Worm (Caenorhabditis elegans) whole organism, L1 larva: ENCODE data around the gene flp-6.
A peak's percentile ranks its signal among the peaks of the same experiment; 100 is the strongest.

Source experiments
- C34B4.2 ChIP-seq: sonication (generic microtip); optimal IDR thresholded peaks from 2 replicates; lab custom pipeline; 2017; ENCODE audit warnings: mild to moderate bottlenecking, missing genetic modification characterization, missing compliant biosample characterization
- aha-1 ChIP-seq: fragments of 150-350 bp; optimal IDR thresholded peaks from 2 replicates; lab custom pipeline; 2014; ENCODE audit warnings: missing biosample characterization, missing genetic modification characterization
- alr-1 ChIP-seq: fragments of 200-800 bp; sonication (Bioruptor generic); optimal IDR thresholded peaks from 2 replicates; lab custom pipeline; 2018; ENCODE audit warnings: borderline replicate concordance, mild to moderate bottlenecking, missing genetic modification characterization, missing compliant biosample characterization
- aly-2 ChIP-seq: fragments of 150-350 bp; optimal IDR thresholded peaks from 2 replicates; lab custom pipeline; 2014; ENCODE audit warnings: missing biosample characterization, missing genetic modification characterization
- blmp-1 ChIP-seq: fragments of 150-350 bp; optimal IDR thresholded peaks from 2 replicates; lab custom pipeline; 2014; ENCODE audit warnings: missing biosample characterization, missing genetic modification characterization
- ceh-82 ChIP-seq, 3 experiments: fragments of 150-350 bp in 1 of 3; sonication (generic microtip) in 2 of 3; optimal IDR thresholded peaks; 2 replicates each; lab custom pipeline; 2014 to 2017; ENCODE audit warnings: missing biosample characterization in 3 of 3, missing genetic modification characterization in 3 of 3
- ceh-88 ChIP-seq: fragments of 200-800 bp; sonication (Bioruptor generic); IDR thresholded peaks from 2 replicates; pipeline ENCODE4 v1.3.6; 2022; ENCODE audit warnings: missing genetic modification characterization, missing compliant biosample characterization
- dpl-1 ChIP-seq, 3 experiments: fragments of 150-350 bp in 2 of 3; sonication (generic microtip) in 1 of 3; optimal IDR thresholded peaks; 2 replicates each; lab custom pipeline; 2014 to 2017; ENCODE audit warnings: missing biosample characterization in 3 of 3, missing genetic modification characterization in 3 of 3, missing genetic modification reagents in 3 of 3
- dsc-1 ChIP-seq: sonication (generic microtip); optimal IDR thresholded peaks from 2 replicates; lab custom pipeline; 2016; ENCODE audit warnings: mild to moderate bottlenecking, missing genetic modification characterization, missing compliant biosample characterization
- efl-1 ChIP-seq, 4 experiments: fragments of 150-350 bp; optimal IDR thresholded peaks in 3 of 4; peaks in 1 of 4; 1 replicate in 1 of 4; 2 replicates in 3 of 4; lab custom pipeline; 2014; ENCODE audit warnings: missing biosample characterization in 2 of 4, missing genetic modification characterization in 2 of 4, missing genetic modification reagents in 2 of 4
- egl-13 ChIP-seq: sonication (generic microtip); optimal IDR thresholded peaks from 2 replicates; lab custom pipeline; 2016; ENCODE audit warnings: missing genotype, missing genetic modification reagents, missing genetic modification characterization, missing compliant biosample characterization
- elt-2 ChIP-seq: sonication (generic microtip); optimal IDR thresholded peaks from 2 replicates; lab custom pipeline; 2016; ENCODE audit warnings: missing genetic modification characterization, mild to moderate bottlenecking, inconsistent platforms, missing compliant biosample characterization, missing genetic modification reagents
- elt-3 ChIP-seq, 6 experiments: fragments of 150-350 bp in 1 of 6; sonication (generic microtip); optimal IDR thresholded peaks; 2 replicates each; lab custom pipeline; 2017 to 2018; ENCODE audit warnings: missing biosample characterization in 6 of 6, missing genetic modification characterization in 6 of 6, inconsistent platforms in 1 of 6
- ets-5 ChIP-seq: fragments of 200-800 bp; sonication (Bioruptor generic); IDR thresholded peaks from 2 replicates; pipeline ENCODE4 v1.3.6; 2022; ENCODE audit warnings: missing genetic modification characterization, missing compliant biosample characterization
- fkh-4 ChIP-seq: sonication (generic microtip); optimal IDR thresholded peaks from 2 replicates; lab custom pipeline; 2016; ENCODE audit warnings: missing compliant biosample characterization, missing genetic modification characterization, borderline replicate concordance
- fkh-8 ChIP-seq: sonication (generic microtip); optimal IDR thresholded peaks from 2 replicates; lab custom pipeline; 2016; ENCODE audit warnings: mild to moderate bottlenecking, missing genetic modification characterization, missing compliant biosample characterization
- grh-1 ChIP-seq: fragments of 200-800 bp; sonication (Bioruptor generic); IDR thresholded peaks from 2 replicates; pipeline ENCODE4 v1.3.6; 2022; ENCODE audit warnings: missing genetic modification reagents, missing genetic modification characterization, missing compliant biosample characterization
- hlh-17 ChIP-seq: fragments of 200-800 bp; sonication (Bioruptor generic); optimal IDR thresholded peaks from 2 replicates; lab custom pipeline; 2018; ENCODE audit warnings: missing genetic modification characterization, mild to moderate bottlenecking, missing compliant biosample characterization, moderate library complexity, borderline replicate concordance
- hlh-4 ChIP-seq: sonication (generic microtip); optimal IDR thresholded peaks from 2 replicates; lab custom pipeline; 2016; ENCODE audit warnings: mild to moderate bottlenecking, missing genetic modification characterization, missing compliant biosample characterization
- lin-13 ChIP-seq: fragments of 150-350 bp; optimal IDR thresholded peaks from 2 replicates; lab custom pipeline; 2014; ENCODE audit warnings: missing biosample characterization, missing genetic modification reagents, missing genetic modification characterization
- mdl-1 ChIP-seq, 2 experiments: fragments of 150-350 bp; optimal IDR thresholded peaks; 2 replicates each; lab custom pipeline; 2014 to 2017; ENCODE audit warnings: missing biosample characterization in 2 of 2, missing genetic modification characterization in 2 of 2, inconsistent platforms in 1 of 2
- mef-2 ChIP-seq: fragments of 150-350 bp; optimal IDR thresholded peaks from 2 replicates; lab custom pipeline; 2014; ENCODE audit warnings: missing biosample characterization, missing genetic modification characterization
- nhr-11 ChIP-seq: fragments of 150-350 bp; optimal IDR thresholded peaks from 2 replicates; lab custom pipeline; 2014; ENCODE audit warnings: missing biosample characterization, missing genetic modification characterization
- nhr-28 ChIP-seq: fragments of 150-350 bp; optimal IDR thresholded peaks from 2 replicates; lab custom pipeline; 2014; ENCODE audit warnings: missing biosample characterization, missing genetic modification characterization
- nhr-47 ChIP-seq: sonication (generic microtip); optimal IDR thresholded peaks from 2 replicates; lab custom pipeline; 2016; ENCODE audit warnings: mild to moderate bottlenecking, missing genetic modification characterization, moderate library complexity, missing compliant biosample characterization
- nhr-71 ChIP-seq: sonication (generic microtip); optimal IDR thresholded peaks from 2 replicates; lab custom pipeline; 2016; ENCODE audit warnings: mild to moderate bottlenecking, missing genetic modification characterization, moderate library complexity, missing compliant biosample characterization
- nhr-76 ChIP-seq: sonication (generic microtip); optimal IDR thresholded peaks from 2 replicates; lab custom pipeline; 2017; ENCODE audit warnings: missing biosample characterization, missing genetic modification characterization
- nhr-90 ChIP-seq: sonication (generic microtip); optimal IDR thresholded peaks from 2 replicates; lab custom pipeline; 2016; ENCODE audit warnings: mild to moderate bottlenecking, missing genetic modification characterization, missing compliant biosample characterization; ENCODE audit not compliant: poor library complexity
- pax-3 ChIP-seq: fragments of 200-800 bp; sonication (Bioruptor generic); optimal IDR thresholded peaks from 2 replicates; lab custom pipeline; 2018; ENCODE audit warnings: mild to moderate bottlenecking, missing genetic modification characterization, moderate library complexity, missing compliant biosample characterization
- sox-4 ChIP-seq: sonication (generic microtip); optimal IDR thresholded peaks from 2 replicates; lab custom pipeline; 2016; ENCODE audit warnings: missing genetic modification characterization, missing compliant biosample characterization
- sptf-1 ChIP-seq: fragments of 150-350 bp; optimal IDR thresholded peaks from 2 replicates; lab custom pipeline; 2014; ENCODE audit warnings: missing biosample characterization, missing genetic modification characterization
- sup-37 ChIP-seq: fragments of 200-800 bp; sonication (Bioruptor generic); optimal IDR thresholded peaks from 2 replicates; lab custom pipeline; 2018; ENCODE audit warnings: mild to moderate bottlenecking, missing genetic modification characterization, missing compliant biosample characterization
- tbx-2 ChIP-seq: sonication (generic microtip); optimal IDR thresholded peaks from 2 replicates; lab custom pipeline; 2016; ENCODE audit warnings: missing genetic modification characterization, missing compliant biosample characterization
- tlp-1 ChIP-seq: fragments of 150-350 bp; optimal IDR thresholded peaks from 2 replicates; lab custom pipeline; 2014; ENCODE audit warnings: missing biosample characterization, missing genetic modification characterization
- unc-30 ChIP-seq: sonication (generic microtip); optimal IDR thresholded peaks from 2 replicates; lab custom pipeline; 2017; ENCODE audit warnings: missing biosample characterization, missing genetic modification characterization
- unc-62 ChIP-seq: fragments of 150-350 bp; optimal IDR thresholded peaks from 2 replicates; lab custom pipeline; 2014; ENCODE audit warnings: missing biosample characterization, missing genetic modification reagents, missing genetic modification characterization
- vab-15 ChIP-seq: sonication (generic microtip); optimal IDR thresholded peaks from 2 replicates; lab custom pipeline; 2017; ENCODE audit warnings: missing genotype, mild to moderate bottlenecking, missing genetic modification characterization, missing compliant biosample characterization
- zip-4 ChIP-seq: fragments of 200-800 bp; sonication (Bioruptor generic); optimal IDR thresholded peaks from 2 replicates; lab custom pipeline; 2018; ENCODE audit warnings: mild to moderate bottlenecking, missing genetic modification characterization, moderate library complexity, missing compliant biosample characterization

flp-6 gene

ce11 chrV:9453933-9454332 is 17.8 kb upstream of the flp-6 start:
- TF ChIP-seq blmp-1 (tag; lab: Kevin White, UChicago), result peak; percentile 95
- no peak for TF ChIP-seq nhr-76
- TF ChIP-seq elt-2 (tag; lab: Kevin White, UChicago), result peak; percentile 60
- no peak for TF ChIP-seq dsc-1 (tag; lab: Kevin White, UChicago)
- TF ChIP-seq elt-3 (tag; optimal IDR thresholded peaks at IDR 0.05; lab: Kevin White, UChicago), result peak in 1 of 6 experiments; percentile 31
- TF ChIP-seq zip-4 (GFP tag; lab: Kevin White, UChicago), result no peak
- TF ChIP-seq dpl-1 (GFP tag; optimal IDR thresholded peaks at IDR 0.05; lab: Kevin White, UChicago), result no peak
- TF ChIP-seq unc-30 (tag; lab: Kevin White, UChicago), result no peak

DNA sequence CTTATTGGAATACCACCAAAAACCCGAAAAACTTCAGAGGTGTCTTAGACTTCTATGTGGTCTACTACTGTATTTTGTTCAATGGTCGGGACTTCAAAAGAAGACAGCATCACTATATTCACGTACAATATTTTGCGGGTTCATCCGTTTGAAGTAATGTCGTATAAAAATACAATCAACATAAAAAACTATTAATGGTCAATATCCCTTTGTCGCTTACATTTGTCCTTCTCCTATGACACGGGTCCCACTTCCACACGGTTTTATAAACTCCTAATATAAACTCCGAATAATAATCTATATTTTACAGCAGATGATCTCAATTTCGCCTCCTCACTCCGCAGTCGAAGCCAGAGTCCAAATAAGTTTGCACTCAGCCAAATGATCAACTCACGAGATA is 14.2 kb upstream of the flp-6 start:
- TF ChIP-seq ets-5 (GFP tag; lab: Robert Waterston, UW), result no peak
- TF ChIP-seq C34B4.2, result no peak
- no peak for TF ChIP-seq nhr-90
- TF ChIP-seq vab-15, result no peak
- TF ChIP-seq nhr-28 (tag; lab: Kevin White, UChicago), result no peak
- no peak for TF ChIP-seq ceh-88 (GFP tag; lab: Robert Waterston, UW)
- TF ChIP-seq tlp-1 (tag; lab: Kevin White, UChicago), result no peak
- TF ChIP-seq hlh-4 (tag; lab: Kevin White, UChicago), result no peak
- no peak for TF ChIP-seq lin-13 (GFP tag; lab: Kevin White, UChicago)
- TF ChIP-seq mdl-1 (tag; optimal IDR thresholded peaks at IDR 0.05; lab: Kevin White, UChicago), result no peak
- TF ChIP-seq nhr-11, result no peak
- TF ChIP-seq grh-1 (GFP tag; lab: Robert Waterston, UW), result no peak
- no peak for TF ChIP-seq dpl-1 (GFP tag; optimal IDR thresholded peaks at IDR 0.05; lab: Kevin White, UChicago)
- no peak for TF ChIP-seq sup-37 (GFP tag; lab: Kevin White, UChicago)
- no peak for TF ChIP-seq dsc-1 (tag; lab: Kevin White, UChicago)
- no peak for TF ChIP-seq unc-30 (tag; lab: Kevin White, UChicago)
- TF ChIP-seq ceh-82 (tag; optimal IDR thresholded peaks at IDR 0.05; lab: Kevin White, UChicago), result no peak
- no peak for TF ChIP-seq aha-1 (tag; lab: Kevin White, UChicago)
- no peak for TF ChIP-seq zip-4 (GFP tag; lab: Kevin White, UChicago)
- TF ChIP-seq fkh-4 (tag; lab: Kevin White, UChicago), result no peak

DNA sequence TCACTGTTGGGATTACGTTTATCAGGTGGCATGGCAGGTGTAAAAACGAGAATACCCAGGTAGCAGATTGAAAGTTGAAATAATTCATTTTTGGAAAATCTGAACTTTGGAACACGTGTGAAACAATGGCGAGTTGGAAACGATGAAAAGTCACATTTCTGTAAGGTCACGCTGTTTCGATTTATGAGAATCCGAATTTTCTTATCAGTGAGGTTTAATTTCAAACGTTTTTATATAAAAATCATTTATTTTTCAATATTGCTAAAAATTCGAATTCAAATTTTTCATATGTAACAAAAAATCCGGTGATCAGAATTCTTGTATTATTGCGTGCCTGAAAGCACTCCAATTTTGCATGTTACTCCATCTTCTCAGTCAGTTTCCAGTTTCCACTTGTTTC is 9.2 kb upstream of the flp-6 start, which contains the start of gene F07D3.3:
Gene F07D3.3, minus strand, starts transcription at position 101 of the 400 bp plus-strand sequence.
- TF ChIP-seq sptf-1 (tag; lab: Kevin White, UChicago) (no peak), nhr-47 (tag; lab: Kevin White, UChicago) (no peak), lin-13 (GFP tag; lab: Kevin White, UChicago) (no peak), aly-2 (no peak), elt-3 (tag; optimal IDR thresholded peaks at IDR 0.05; lab: Kevin White, UChicago) (no peak), tbx-2 (no peak), aha-1 (tag; lab: Kevin White, UChicago) (no peak)

DNA sequence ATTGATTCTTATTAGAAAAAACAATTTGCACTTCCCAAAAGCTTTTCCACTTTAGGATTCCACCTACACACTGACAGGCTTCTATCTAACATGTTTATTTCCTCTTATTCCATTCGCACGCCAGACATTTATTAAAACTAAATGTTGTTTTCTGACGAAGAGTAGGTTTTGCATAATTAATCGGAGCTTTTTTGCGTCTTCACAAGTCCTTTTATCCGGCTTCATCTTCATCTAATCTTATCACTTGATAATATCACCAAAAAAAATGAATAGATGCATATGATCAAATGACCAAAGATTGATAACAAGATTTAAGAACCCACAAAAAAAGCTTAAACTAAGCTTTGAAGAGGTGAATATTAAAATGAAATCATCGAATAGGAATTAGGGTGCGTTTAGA is 6.2 kb upstream of the flp-6 start:
- peak; percentile 16 for TF ChIP-seq fkh-8
- no peak for TF ChIP-seq efl-1 (optimal IDR thresholded peaks at IDR 0.05; lab: Kevin White, UChicago)
- TF ChIP-seq efl-1 (GFP tag; optimal IDR thresholded peaks at IDR 0.05 in 1 of 2; lab: Kevin White, UChicago), result no peak
- TF ChIP-seq alr-1, result no peak
- TF ChIP-seq nhr-71 (tag; lab: Kevin White, UChicago), result peak; percentile 35
- TF ChIP-seq sox-4, result peak; percentile 45
- TF ChIP-seq hlh-17, result no peak
- peak; percentile 80 for TF ChIP-seq pax-3 (tag; lab: Kevin White, UChicago)
- TF ChIP-seq egl-13 (tag; lab: Kevin White, UChicago), result peak; percentile 47
- no peak for TF ChIP-seq unc-62 (GFP tag; lab: Kevin White, UChicago)
- no peak for TF ChIP-seq mef-2 (tag; lab: Kevin White, UChicago)
- TF ChIP-seq nhr-47 (tag; lab: Kevin White, UChicago), result peak; percentile 22
- peak; percentile 52 for TF ChIP-seq fkh-4 (tag; lab: Kevin White, UChicago)
- peak; percentile 98 for TF ChIP-seq dsc-1 (tag; lab: Kevin White, UChicago)
